Fruit fly (Drosophila melanogaster): ENCODE measurements around the gene NTPase.
A peak's percentile ranks its signal among the peaks of the same experiment; 100 is the strongest.

Gene NTPase

dm6 chr2L:2878188-2878587 lies 7.5 kb downstream of the NTPase start, which contains the start of the genes Prx6a and Sbat (continued):
- TF ChIP-seq CG11560 (tag; IDR thresholded peaks at IDR 0.05) (peak; percentile 54; the same call in 1 of the 3 replicates), CG15479 (GFP tag; optimal IDR thresholded peaks at IDR 0.05) (no peak), Sox100B (GFP tag; optimal IDR thresholded peaks at IDR 0.05) (peak; percentile 50), otp (GFP tag; IDR thresholded peaks at IDR 0.05) (no peak), schlank (tag; optimal IDR thresholded peaks at IDR 0.05) (peak; percentile 65), en (GFP tag; optimal IDR thresholded peaks at IDR 0.05) (peak; percentile 45), CG4707 (GFP tag; optimal IDR thresholded peaks at IDR 0.05) (no peak), nmo (GFP tag; optimal IDR thresholded peaks at IDR 0.05) (peak; percentile 86), CG8359 (GFP tag; optimal IDR thresholded peaks at IDR 0.05; ENCODE audit: borderline replicate concordance) (no peak), ken (GFP tag; IDR thresholded peaks at IDR 0.05) (peak; percentile 60; the same call in 2 of the 3 replicates), CG10274 (GFP tag; optimal IDR thresholded peaks at IDR 0.05) (peak; percentile 40), CG1647 (GFP tag; optimal IDR thresholded peaks at IDR 0.05) (no peak), CG6813 (GFP tag; optimal IDR thresholded peaks at IDR 0.05) (peak; percentile 25), Drgx (GFP tag; IDR thresholded peaks at IDR 0.05) (no peak), Oaz (GFP tag; IDR thresholded peaks at IDR 0.05) (0 out of 2 replicates have a peak, but pooled peaks have one; percentile 20), CG2875 (GFP tag; optimal IDR thresholded peaks at IDR 0.05) (no peak), pros (GFP tag; optimal IDR thresholded peaks at IDR 0.05) (no peak), ftz-f1 (GFP tag; optimal IDR thresholded peaks at IDR 0.05) (no peak), kah (GFP tag; optimal IDR thresholded peaks at IDR 0.05) (peak; percentile 14), CG10959 (GFP tag; IDR thresholded peaks at IDR 0.05) (no peak), Sox102F (GFP tag; optimal IDR thresholded peaks at IDR 0.05) (peak; percentile 53), HmgD (GFP tag; optimal IDR thresholded peaks at IDR 0.05) (peak; percentile 75), Aef1 (GFP tag; IDR thresholded peaks at IDR 0.05) (peak; percentile 67), fd3F (GFP tag; optimal IDR thresholded peaks at IDR 0.05) (peak; percentile 60), ase (GFP tag; IDR thresholded peaks at IDR 0.05) (peak; percentile 52; the same call in 1 of the 3 replicates), Taf1 (GFP tag; IDR thresholded peaks at IDR 0.05) (peak; percentile 58; the same call in 1 of the 2 replicates), CG18599 (GFP tag; optimal IDR thresholded peaks at IDR 0.05) (peak; percentile 81), CG12104 (GFP tag; optimal IDR thresholded peaks at IDR 0.05) (peak; percentile 45), inv (GFP tag; IDR thresholded peaks at IDR 0.05; ENCODE audit: partially characterized antibody) (peak; percentile 27; the same call in 1 of the 2 replicates), MESR4 (GFP tag; optimal IDR thresholded peaks at IDR 0.05) (peak; percentile 4), Doc2 (GFP tag; IDR thresholded peaks at IDR 0.05) (peak; percentile 10; the same call in 1 of the 2 replicates), psq (GFP tag; optimal IDR thresholded peaks at IDR 0.05) (no peak), CG4404 (GFP tag; IDR thresholded peaks at IDR 0.05) (peak; percentile 63), CG12744 (GFP tag; optimal IDR thresholded peaks at IDR 0.05) (peak; percentile 57), cg (GFP tag; optimal IDR thresholded peaks at IDR 0.05) (peak; percentile 95), CG2129 (GFP tag; IDR thresholded peaks at IDR 0.05; ENCODE audit: partially characterized antibody) (no peak), Asciz (GFP tag; optimal IDR thresholded peaks at IDR 0.05) (no peak), CG7987 (GFP tag; optimal IDR thresholded peaks at IDR 0.05) (peak; percentile 39), ttk (GFP tag; IDR thresholded peaks at IDR 0.05) (0 out of 2 replicates have a peak, but pooled peaks have one; percentile 8), CG14050 (GFP tag; IDR thresholded peaks at IDR 0.05) (peak; percentile 48; the same call in 2 of the 3 replicates), CG2199 (GFP tag; IDR thresholded peaks at IDR 0.05) (no peak), z (GFP tag; IDR thresholded peaks at IDR 0.05) (no peak), vfl (GFP tag; optimal IDR thresholded peaks at IDR 0.05) (peak; percentile 63), Nf-YB (GFP tag; optimal IDR thresholded peaks at IDR 0.05) (peak; percentile 30), CG17912 (GFP tag; optimal IDR thresholded peaks at IDR 0.05) (no peak), cad (GFP tag; optimal IDR thresholded peaks at IDR 0.05) (no peak), CG7963 (GFP tag; IDR thresholded peaks at IDR 0.05; ENCODE audit: partially characterized antibody) (no peak), Dad (GFP tag; optimal IDR thresholded peaks at IDR 0.05) (peak; percentile 64), Med (GFP tag) (peak; percentile 95), ash1 (GFP tag; optimal IDR thresholded peaks at IDR 0.05) (no peak)

All from whole organism, embryonic.